Worm (Caenorhabditis elegans) whole organism, mixed stage, embryonic: Measurements from ENCODE around the gene smg-6.

Experiments used
- M03D4.4 ChIP-seq: sonication (generic microtip); optimal IDR thresholded peaks from 2 replicates; lab custom pipeline; 2017; ENCODE audit warnings: mild to moderate bottlenecking, missing genetic modification characterization, missing compliant biosample characterization
- bed-3 ChIP-seq: fragments of 200-800 bp; sonication (Bioruptor generic); optimal IDR thresholded peaks from 3 replicates; lab custom pipeline; 2018; ENCODE audit warnings: mild to moderate bottlenecking, missing genetic modification characterization, moderate library complexity, missing compliant biosample characterization
- blmp-1 ChIP-seq: fragments of 150-350 bp; optimal IDR thresholded peaks from 2 replicates; lab custom pipeline; 2014; ENCODE audit warnings: missing biosample characterization, missing genetic modification characterization
- ceh-39 ChIP-seq: fragments of 150-350 bp; optimal IDR thresholded peaks from 2 replicates; lab custom pipeline; 2014; ENCODE audit warnings: missing biosample characterization, missing genetic modification characterization
- ceh-43 ChIP-seq: fragments of 200-800 bp; sonication (Bioruptor generic); optimal IDR thresholded peaks from 2 replicates; lab custom pipeline; 2018; ENCODE audit warnings: mild to moderate bottlenecking, missing genetic modification characterization, moderate library complexity, missing compliant biosample characterization
- ceh-83 ChIP-seq: fragments of 200-800 bp; sonication (Bioruptor generic); optimal IDR thresholded peaks from 2 replicates; lab custom pipeline; 2018; ENCODE audit warnings: mild to moderate bottlenecking, missing genetic modification characterization, missing compliant biosample characterization
- ces-1 ChIP-seq: fragments of 150-350 bp; optimal IDR thresholded peaks from 2 replicates; lab custom pipeline; 2014; ENCODE audit warnings: missing biosample characterization, missing genetic modification reagents, missing genetic modification characterization
- cnd-1 ChIP-seq: fragments of 200-800 bp; sonication (Bioruptor generic); optimal IDR thresholded peaks from 2 replicates; lab custom pipeline; 2018; ENCODE audit warnings: mild to moderate bottlenecking, missing genetic modification characterization, missing compliant biosample characterization
- drap-1 ChIP-seq: fragments of 200-800 bp; sonication (Bioruptor generic); optimal IDR thresholded peaks from 3 replicates; lab custom pipeline; 2018; ENCODE audit warnings: mild to moderate bottlenecking, missing genetic modification characterization, missing compliant biosample characterization
- elt-1 ChIP-seq: sonication (generic microtip); optimal IDR thresholded peaks from 2 replicates; lab custom pipeline; 2017; ENCODE audit warnings: missing genetic modification characterization, mild to moderate bottlenecking, missing compliant biosample characterization, antibody characterized with exemption, moderate library complexity, borderline replicate concordance; ENCODE audit not compliant: insufficient read depth
- elt-3 ChIP-seq: fragments of 150-350 bp; optimal IDR thresholded peaks from 2 replicates; lab custom pipeline; 2014; ENCODE audit warnings: missing biosample characterization, missing genetic modification characterization
- flh-1 ChIP-seq: fragments of 200-800 bp; sonication (Bioruptor generic); optimal IDR thresholded peaks from 2 replicates; lab custom pipeline; 2018; ENCODE audit warnings: mild to moderate bottlenecking, missing genetic modification characterization, moderate library complexity, missing compliant biosample characterization
- ham-2 ChIP-seq: fragments of 200-800 bp; sonication (Bioruptor generic); optimal IDR thresholded peaks from 2 replicates; lab custom pipeline; 2018; ENCODE audit warnings: mild to moderate bottlenecking, missing genetic modification characterization, missing compliant biosample characterization
- hlh-1 ChIP-seq: fragments of 150-350 bp; optimal IDR thresholded peaks from 2 replicates; lab custom pipeline; 2014; ENCODE audit warnings: missing biosample characterization, missing genetic modification reagents, missing genetic modification characterization
- lin-13 ChIP-seq: fragments of 150-350 bp; optimal IDR thresholded peaks from 2 replicates; lab custom pipeline; 2014; ENCODE audit warnings: missing biosample characterization, missing genetic modification characterization
- lin-32 ChIP-seq: fragments of 200-800 bp; sonication (Bioruptor generic); optimal IDR thresholded peaks from 2 replicates; lab custom pipeline; 2018; ENCODE audit warnings: mild to moderate bottlenecking, missing genetic modification characterization, missing compliant biosample characterization
- lsy-2 ChIP-seq: fragments of 150-350 bp; optimal IDR thresholded peaks from 2 replicates; lab custom pipeline; 2014; ENCODE audit warnings: missing biosample characterization, missing genetic modification characterization
- mab-5 ChIP-seq: fragments of 150-350 bp; optimal IDR thresholded peaks from 2 replicates; lab custom pipeline; 2014; ENCODE audit warnings: missing biosample characterization, missing genetic modification characterization
- mep-1 ChIP-seq: fragments of 150-350 bp; optimal IDR thresholded peaks from 2 replicates; lab custom pipeline; 2017; ENCODE audit warnings: missing biosample characterization, missing genetic modification reagents, missing genetic modification characterization, inconsistent platforms
- mls-2 ChIP-seq: sonication (generic microtip); optimal IDR thresholded peaks from 2 replicates; lab custom pipeline; 2016; ENCODE audit warnings: mild to moderate bottlenecking, missing genetic modification characterization, moderate library complexity, missing compliant biosample characterization
- nhr-12 ChIP-seq: fragments of 150-350 bp; optimal IDR thresholded peaks from 2 replicates; lab custom pipeline; 2014; ENCODE audit warnings: missing biosample characterization, missing genetic modification characterization
- nhr-2 ChIP-seq: fragments of 150-350 bp; optimal IDR thresholded peaks from 2 replicates; lab custom pipeline; 2014; ENCODE audit warnings: missing biosample characterization, missing genetic modification characterization
- nhr-237 ChIP-seq: fragments of 150-350 bp; optimal IDR thresholded peaks from 2 replicates; lab custom pipeline; 2014; ENCODE audit warnings: missing biosample characterization, missing genetic modification characterization
- nhr-28 ChIP-seq: fragments of 150-350 bp; optimal IDR thresholded peaks from 2 replicates; lab custom pipeline; 2014; ENCODE audit warnings: missing biosample characterization, missing genetic modification characterization
- nhr-76 ChIP-seq: sonication (generic microtip); optimal IDR thresholded peaks from 2 replicates; lab custom pipeline; 2017; ENCODE audit warnings: missing biosample characterization, missing genetic modification characterization
- pha-4 ChIP-seq: fragments of 150-350 bp; optimal IDR thresholded peaks from 2 replicates; lab custom pipeline; 2018; ENCODE audit warnings: missing biosample characterization, missing genetic modification reagents, missing genetic modification characterization
- sem-2 ChIP-seq: fragments of 200-800 bp; sonication (Bioruptor generic); optimal IDR thresholded peaks from 2 replicates; lab custom pipeline; 2018; ENCODE audit warnings: mild to moderate bottlenecking, missing genetic modification characterization, missing compliant biosample characterization
- snpc-4 ChIP-seq: fragments of 150-350 bp; optimal IDR thresholded peaks from 2 replicates; lab custom pipeline; 2014; ENCODE audit warnings: missing biosample characterization, missing genetic modification characterization
- sptf-1 ChIP-seq: sonication (generic microtip); optimal IDR thresholded peaks from 2 replicates; lab custom pipeline; 2017; ENCODE audit warnings: mild to moderate bottlenecking, missing genetic modification characterization, moderate library complexity, missing compliant biosample characterization
- tbx-8 ChIP-seq: fragments of 200-800 bp; sonication (Bioruptor generic); optimal IDR thresholded peaks from 2 replicates; lab custom pipeline; 2018; ENCODE audit warnings: mild to moderate bottlenecking, missing genetic modification characterization, moderate library complexity, missing compliant biosample characterization
- unc-120 ChIP-seq: sonication (generic microtip); optimal IDR thresholded peaks from 2 replicates; lab custom pipeline; 2017; ENCODE audit warnings: missing genetic modification characterization, missing compliant biosample characterization; ENCODE audit not compliant: poor library complexity, severe bottlenecking
- unc-39 ChIP-seq: fragments of 150-350 bp; optimal IDR thresholded peaks from 2 replicates; lab custom pipeline; 2014; ENCODE audit warnings: missing biosample characterization, missing genetic modification characterization
- unc-62 ChIP-seq: fragments of 150-350 bp; optimal IDR thresholded peaks from 2 replicates; lab custom pipeline; 2014; ENCODE audit warnings: missing biosample characterization, missing genetic modification reagents, missing genetic modification characterization
- zip-8 ChIP-seq: fragments of 150-350 bp; optimal IDR thresholded peaks from 2 replicates; lab custom pipeline; 2014; ENCODE audit warnings: missing biosample characterization, missing genetic modification characterization
- ztf-11 ChIP-seq: fragments of 150-350 bp; optimal IDR thresholded peaks from 2 replicates; lab custom pipeline; 2014; ENCODE audit warnings: missing biosample characterization, missing genetic modification characterization

smg-6 gene

ce11 chrIII:2535122-2535521 lies 61.5 kb downstream of the smg-6 start:
- no peak for TF ChIP-seq mab-5 (tag; lab: Kevin White, UChicago)
- peak; percentile 89 for TF ChIP-seq cnd-1 (tag; lab: Kevin White, UChicago)
- TF ChIP-seq nhr-237 (tag; lab: Kevin White, UChicago) = no peak
- peak; percentile 35 for TF ChIP-seq sem-2 (GFP tag; lab: Kevin White, UChicago)
- TF ChIP-seq elt-3 (tag; lab: Kevin White, UChicago) = no peak
- TF ChIP-seq M03D4.4 = no peak
- TF ChIP-seq bed-3 (GFP tag; lab: Kevin White, UChicago) = no peak
- TF ChIP-seq zip-8 = no peak
- no peak for TF ChIP-seq nhr-76 (tag; lab: Kevin White, UChicago)
- TF ChIP-seq hlh-1 = no peak
- TF ChIP-seq ztf-11 (tag; lab: Kevin White, UChicago) = no peak
- TF ChIP-seq nhr-2 (tag; lab: Kevin White, UChicago) = no peak
- peak; percentile 38 for TF ChIP-seq mep-1
- no peak for TF ChIP-seq ceh-39 (tag; lab: Kevin White, UChicago)
- no peak for TF ChIP-seq ceh-43
- no peak for TF ChIP-seq lin-32
- no peak for TF ChIP-seq lin-13
- no peak for TF ChIP-seq pha-4
- TF ChIP-seq unc-39 (tag; lab: Kevin White, UChicago) = no peak
- no peak for TF ChIP-seq tbx-8 (GFP tag; lab: Kevin White, UChicago)
- TF ChIP-seq elt-1 (tag; lab: Kevin White, UChicago) = no peak
- no peak for TF ChIP-seq unc-120
- peak; percentile 37 for TF ChIP-seq ces-1 (GFP tag; lab: Kevin White, UChicago)
- TF ChIP-seq mls-2 (tag; lab: Kevin White, UChicago) = peak; percentile 60
- no peak for TF ChIP-seq ceh-83
- TF ChIP-seq drap-1 = peak; percentile 49
- no peak for TF ChIP-seq nhr-12 (tag; lab: Kevin White, UChicago)
- no peak for TF ChIP-seq lsy-2
- TF ChIP-seq sptf-1 (tag; lab: Kevin White, UChicago) = peak; percentile 65
- no peak for TF ChIP-seq ham-2 (GFP tag; lab: Kevin White, UChicago)
- no peak for TF ChIP-seq nhr-28 (tag; lab: Kevin White, UChicago)
- no peak for TF ChIP-seq blmp-1 (tag; lab: Kevin White, UChicago)
- no peak for TF ChIP-seq flh-1 (GFP tag; lab: Kevin White, UChicago)
- no peak for TF ChIP-seq snpc-4 (tag; lab: Kevin White, UChicago)
- TF ChIP-seq unc-62 (GFP tag; lab: Kevin White, UChicago) = no peak
